Worm (Caenorhabditis elegans) whole organism, dauer: ENCODE results near the gene Y17G7B.22.

Experiments used
- unc-62 ChIP-seq: sonication (generic microtip); optimal IDR thresholded peaks from 2 replicates; lab custom pipeline; 2017; ENCODE audit warnings: missing biosample characterization, missing genetic modification reagents, missing genetic modification characterization

Gene Y17G7B.22

ce11 chrII:12054558-12054957 is 13.3 kb upstream of the Y17G7B.22 start:
- no peak for TF ChIP-seq unc-62 (GFP tag; lab: Kevin White, UChicago)

- TF ChIP-seq unc-62 (GFP tag; lab: Kevin White, UChicago) = no peak
Observed at ce11 chrII:12055408-12056140, 12.3 kb upstream of the Y17G7B.22 start.

ce11 chrII:12058298-12058697 is 9.5 kb upstream of the Y17G7B.22 start:
- TF ChIP-seq unc-62 (GFP tag; lab: Kevin White, UChicago) = no peak

- no peak for TF ChIP-seq unc-62 (GFP tag; lab: Kevin White, UChicago)
Observed at ce11 chrII:12059872-12060271, 8.0 kb upstream of the Y17G7B.22 start.

- no peak for TF ChIP-seq unc-62 (GFP tag; lab: Kevin White, UChicago)
Observed at ce11 chrII:12062521-12062920, 5.3 kb upstream of the Y17G7B.22 start, which contains the start of gene arrd-7. arrd-7 (minus strand) TSS chrII:12062621.

ce11 chrII:12063076-12063475 is 4.8 kb upstream of the Y17G7B.22 start:
- TF ChIP-seq unc-62 (GFP tag; lab: Kevin White, UChicago) = no peak

ce11 chrII:12064680-12065135 is 3.1 kb upstream of the Y17G7B.22 start, which contains the start of gene arrd-8:
arrd-8 (plus strand) TSS chrII:12065085.
- no peak for TF ChIP-seq unc-62 (GFP tag; lab: Kevin White, UChicago)

- no peak for TF ChIP-seq unc-62 (GFP tag; lab: Kevin White, UChicago)
Observed at ce11 chrII:12071243-12071642, 3.4 kb downstream of the Y17G7B.22 start.

ce11 chrII:12076355-12076754 is 8.5 kb downstream of the Y17G7B.22 start:
- no peak for TF ChIP-seq unc-62 (GFP tag; lab: Kevin White, UChicago)

ce11 chrII:12077281-12077680 is 9.5 kb downstream of the Y17G7B.22 start:
- TF ChIP-seq unc-62 (GFP tag; lab: Kevin White, UChicago) = no peak

ce11 chrII:12080015-12080414 is 12.2 kb downstream of the Y17G7B.22 start:
- TF ChIP-seq unc-62 (GFP tag; lab: Kevin White, UChicago) = no peak

- TF ChIP-seq unc-62 (GFP tag; lab: Kevin White, UChicago) = no peak
Observed at ce11 chrII:12081454-12081853, 13.6 kb downstream of the Y17G7B.22 start.

ce11 chrII:12088833-12089232 is 21.0 kb downstream of the Y17G7B.22 start, which contains the start of gene cnt-1:
cnt-1 (minus strand) TSS chrII:12088868.
- TF ChIP-seq unc-62 (GFP tag; lab: Kevin White, UChicago) = no peak

ce11 chrII:12089616-12090215 is 21.9 kb downstream of the Y17G7B.22 start:
- no peak for TF ChIP-seq unc-62 (GFP tag; lab: Kevin White, UChicago)

ce11 chrII:12095022-12095421 is 27.2 kb downstream of the Y17G7B.22 start:
- no peak for TF ChIP-seq unc-62 (GFP tag; lab: Kevin White, UChicago)

ce11 chrII:12098716-12099115 is 30.9 kb downstream of the Y17G7B.22 start:
- TF ChIP-seq unc-62 (GFP tag; lab: Kevin White, UChicago) = no peak

- no peak for TF ChIP-seq unc-62 (GFP tag; lab: Kevin White, UChicago)
Observed at ce11 chrII:12099889-12100288, 32.1 kb downstream of the Y17G7B.22 start, which contains the start of gene Y17G7B.17. Y17G7B.17 (minus strand) TSS chrII:12099989.
